Worm (Caenorhabditis elegans): ENCODE results near the gene lgc-25.

DNA sequence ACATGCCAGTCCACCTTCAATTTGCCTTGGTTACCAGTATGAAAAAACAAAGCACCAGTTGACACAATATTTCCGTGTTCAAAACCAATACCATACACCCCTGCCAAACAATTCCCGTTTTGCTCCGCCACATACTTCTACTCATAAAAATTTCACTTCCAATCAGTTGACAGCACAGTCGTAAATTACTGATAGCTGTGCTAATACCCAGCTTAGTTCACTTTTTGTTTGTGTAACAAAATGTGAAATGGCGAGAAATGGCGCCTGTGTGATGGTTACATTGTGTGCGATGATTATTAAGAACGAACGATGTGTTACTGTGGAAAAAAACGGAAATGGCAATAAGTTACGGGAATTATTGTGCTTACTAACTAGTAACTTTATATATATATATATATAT is 44.8 kb upstream of the lgc-25 start:
- TF ChIP-seq F37B4.10 (GFP tag; IDR thresholded peaks at IDR 0.05) (no peak), sea-2 (GFP tag; IDR thresholded peaks at IDR 0.05) (no peak), attf-3 (GFP tag; conservative IDR thresholded peaks at IDR 0.05) (no peak), hsf-1 (GFP tag; IDR thresholded peaks at IDR 0.05) (no peak), egl-44 (GFP tag; IDR thresholded peaks at IDR 0.05) (no peak), K11D2.4 (GFP tag; IDR thresholded peaks at IDR 0.05) (no peak)
